Worm (Caenorhabditis elegans): ENCODE data around the gene ZC239.16.

Gene ZC239.16

DNA sequence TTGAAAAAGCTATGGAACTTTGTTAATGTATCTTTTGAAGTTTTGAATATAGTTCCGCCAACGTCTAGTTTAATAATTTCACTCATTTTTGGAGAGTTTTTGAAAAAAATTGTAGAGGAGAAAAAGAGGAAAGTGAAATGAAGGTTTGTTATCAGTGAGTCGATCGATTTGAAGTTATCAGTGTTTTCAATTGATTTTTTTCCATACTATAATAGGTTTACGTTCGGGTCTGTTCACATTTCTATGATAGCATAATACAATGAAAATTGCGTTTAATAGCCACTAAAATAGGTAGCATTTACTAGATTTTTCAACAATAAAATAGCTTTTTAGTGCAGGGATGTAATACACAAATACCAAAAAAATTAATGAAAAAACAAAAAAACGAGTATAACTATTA is at the start of gene ZC239.16:
Gene ZC239.16, minus strand, starts transcription at position 120 of the 400 bp plus-strand sequence.
- TF ChIP-seq nhr-2 (tag; optimal IDR thresholded peaks at IDR 0.05) (no peak), elt-3 (tag; optimal IDR thresholded peaks at IDR 0.05) (no peak), lsy-2 (tag; optimal IDR thresholded peaks at IDR 0.05) (no peak), nhr-12 (tag; optimal IDR thresholded peaks at IDR 0.05) (no peak), ceh-39 (tag; optimal IDR thresholded peaks at IDR 0.05) (no peak), hlh-1 (tag; optimal IDR thresholded peaks at IDR 0.05) (no peak), M03D4.4 (tag; optimal IDR thresholded peaks at IDR 0.05) (no peak), ztf-11 (tag; optimal IDR thresholded peaks at IDR 0.05) (no peak), unc-120 (tag; optimal IDR thresholded peaks at IDR 0.05; ENCODE audit: poor library complexity, severe bottlenecking) (no peak), blmp-1 (tag; optimal IDR thresholded peaks at IDR 0.05) (no peak), ham-2 (GFP tag; optimal IDR thresholded peaks at IDR 0.05) (no peak)

- TF ChIP-seq ceh-39 (tag; optimal IDR thresholded peaks at IDR 0.05) (no peak), lin-13 (tag; optimal IDR thresholded peaks at IDR 0.05) (no peak), flh-1 (GFP tag; optimal IDR thresholded peaks at IDR 0.05) (no peak), nhr-76 (tag; optimal IDR thresholded peaks at IDR 0.05) (no peak), ztf-11 (tag; optimal IDR thresholded peaks at IDR 0.05) (no peak), ham-2 (GFP tag; optimal IDR thresholded peaks at IDR 0.05) (no peak), blmp-1 (tag; optimal IDR thresholded peaks at IDR 0.05) (no peak), ces-1 (GFP tag; optimal IDR thresholded peaks at IDR 0.05) (no peak), ceh-83 (GFP tag; optimal IDR thresholded peaks at IDR 0.05) (no peak), snpc-4 (tag; optimal IDR thresholded peaks at IDR 0.05) (no peak), lsy-2 (tag; optimal IDR thresholded peaks at IDR 0.05) (no peak), mep-1 (tag; optimal IDR thresholded peaks at IDR 0.05) (no peak), nhr-2 (tag; optimal IDR thresholded peaks at IDR 0.05) (no peak), mls-2 (tag; optimal IDR thresholded peaks at IDR 0.05) (no peak), bed-3 (GFP tag; optimal IDR thresholded peaks at IDR 0.05) (no peak), nhr-12 (tag; optimal IDR thresholded peaks at IDR 0.05) (no peak)
Measured at ce11 chrII:3270598-3270997, 45.5 kb upstream of the ZC239.16 start.

DNA sequence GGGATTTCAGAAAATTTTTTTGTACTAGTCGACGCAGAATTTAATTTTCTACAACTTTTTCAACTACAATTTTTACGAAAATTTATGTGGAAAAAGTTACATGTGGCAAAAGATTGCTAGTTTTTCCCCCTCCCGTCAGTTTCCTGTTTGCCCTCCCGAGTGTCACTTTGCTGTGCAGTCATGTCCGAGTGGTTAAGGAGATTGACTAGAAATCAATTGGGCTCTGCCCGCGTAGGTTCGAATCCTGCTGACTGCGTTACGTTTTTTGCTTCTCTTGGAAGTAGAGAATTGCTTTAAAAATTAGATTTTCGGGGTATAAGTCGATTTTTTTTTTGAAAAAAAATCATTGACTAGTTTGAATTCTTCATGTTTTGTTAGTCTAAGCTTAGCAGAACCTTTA is 42.7 kb upstream of the ZC239.16 start:
- TF ChIP-seq drap-1 (GFP tag; optimal IDR thresholded peaks at IDR 0.05) = peak; percentile 26
- peak; percentile 30 for TF ChIP-seq cnd-1 (tag; optimal IDR thresholded peaks at IDR 0.05)
- TF ChIP-seq ceh-83 (GFP tag; optimal IDR thresholded peaks at IDR 0.05) = peak; percentile 53
- no peak for TF ChIP-seq sptf-1 (tag; optimal IDR thresholded peaks at IDR 0.05)

DNA sequence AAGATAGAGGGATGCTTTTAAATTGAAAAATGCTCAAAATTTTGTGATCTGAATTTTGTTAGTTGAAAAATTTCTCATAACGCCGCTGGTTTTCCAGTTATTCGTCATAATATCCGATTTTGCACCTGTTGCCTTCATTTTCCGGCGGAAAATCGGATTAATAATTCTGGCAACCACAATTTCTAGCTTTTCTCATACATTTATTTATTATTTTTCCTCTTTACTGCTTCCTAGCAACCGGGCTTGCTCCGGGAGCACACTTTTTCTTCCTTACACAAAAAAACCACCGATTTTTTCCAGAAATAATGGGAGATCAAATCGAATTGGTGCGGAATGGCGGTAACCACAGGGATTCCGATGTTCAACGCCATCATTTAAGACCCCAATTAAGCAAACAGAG is 42.2 kb upstream of the ZC239.16 start, which contains the start of gene F02E11.7:
Gene F02E11.7, plus strand, starts transcription at position 301 of the 400 bp plus-strand sequence.
- TF ChIP-seq nhr-237 (tag; optimal IDR thresholded peaks at IDR 0.05) (no peak), drap-1 (GFP tag; optimal IDR thresholded peaks at IDR 0.05) (no peak), cnd-1 (tag; optimal IDR thresholded peaks at IDR 0.05) (no peak), zip-8 (tag; optimal IDR thresholded peaks at IDR 0.05) (no peak), ceh-83 (GFP tag; optimal IDR thresholded peaks at IDR 0.05) (no peak), nhr-28 (tag; optimal IDR thresholded peaks at IDR 0.05) (no peak), unc-39 (tag; optimal IDR thresholded peaks at IDR 0.05) (no peak), hlh-1 (tag; optimal IDR thresholded peaks at IDR 0.05) (no peak), flh-1 (GFP tag; optimal IDR thresholded peaks at IDR 0.05) (no peak), mls-2 (tag; optimal IDR thresholded peaks at IDR 0.05) (no peak), sptf-1 (tag; optimal IDR thresholded peaks at IDR 0.05) (no peak), lsy-2 (tag; optimal IDR thresholded peaks at IDR 0.05) (no peak), mab-5 (tag; optimal IDR thresholded peaks at IDR 0.05) (no peak), ceh-39 (tag; optimal IDR thresholded peaks at IDR 0.05) (no peak), M03D4.4 (tag; optimal IDR thresholded peaks at IDR 0.05) (no peak), ztf-11 (tag; optimal IDR thresholded peaks at IDR 0.05) (no peak), pha-4 (tag; optimal IDR thresholded peaks at IDR 0.05) (no peak)

DNA sequence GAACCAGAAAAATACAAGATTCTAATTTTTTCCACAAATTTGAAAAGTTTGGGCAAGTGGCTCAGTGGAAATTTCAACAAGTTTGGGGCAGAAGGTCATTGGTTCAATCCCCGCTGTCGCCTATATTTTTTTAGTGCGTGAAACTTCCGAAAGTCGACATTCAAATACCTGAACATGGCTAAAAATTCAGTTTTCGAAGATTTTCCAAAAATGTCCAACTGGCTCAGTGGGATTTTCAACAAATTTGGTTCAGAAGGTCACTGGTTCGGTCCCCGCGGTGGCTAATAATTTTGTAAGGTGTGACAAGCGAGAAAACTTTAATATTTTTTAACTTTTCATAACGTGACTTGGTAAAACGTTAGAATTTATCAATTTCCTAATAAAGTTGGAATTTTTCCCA is 39.6 kb upstream of the ZC239.16 start:
- TF ChIP-seq ceh-43 (GFP tag; optimal IDR thresholded peaks at IDR 0.05) (no peak), elt-1 (tag; optimal IDR thresholded peaks at IDR 0.05; ENCODE audit: borderline replicate concordance, insufficient read depth) (no peak), mab-5 (tag; optimal IDR thresholded peaks at IDR 0.05) (no peak), M03D4.4 (tag; optimal IDR thresholded peaks at IDR 0.05) (no peak), bed-3 (GFP tag; optimal IDR thresholded peaks at IDR 0.05) (no peak), ztf-11 (tag; optimal IDR thresholded peaks at IDR 0.05) (no peak), hlh-1 (tag; optimal IDR thresholded peaks at IDR 0.05) (no peak), unc-39 (tag; optimal IDR thresholded peaks at IDR 0.05) (no peak), nhr-76 (tag; optimal IDR thresholded peaks at IDR 0.05) (no peak), elt-3 (tag; optimal IDR thresholded peaks at IDR 0.05) (no peak), snpc-4 (tag; optimal IDR thresholded peaks at IDR 0.05) (no peak), cnd-1 (tag; optimal IDR thresholded peaks at IDR 0.05) (no peak), unc-120 (tag; optimal IDR thresholded peaks at IDR 0.05; ENCODE audit: poor library complexity, severe bottlenecking) (no peak), pha-4 (tag; optimal IDR thresholded peaks at IDR 0.05) (no peak), lin-32 (GFP tag; optimal IDR thresholded peaks at IDR 0.05) (no peak)

Measured in whole organism, mixed stage, embryonic.